Fruit fly (Drosophila melanogaster) whole organism, pupa: ENCODE measurements around the gene zuc.
A peak's percentile ranks its signal among the peaks of the same experiment; 100 is the strongest.

ENCODE experiments used
- CG10348 ChIP-seq: fragments of 200-800 bp; sonication (Bioruptor generic); IDR thresholded peaks from 2 replicates; pipeline ENCODE4 v1.3.6; 2022; ENCODE audit warnings: missing biosample characterization, missing genetic modification characterization
- CG12605 ChIP-seq: fragments of 200-800 bp; sonication (Bioruptor generic); IDR thresholded peaks from 2 replicates; pipeline ENCODE4 v1.3.6; 2022; ENCODE audit warnings: missing biosample characterization, missing genetic modification characterization
- CG13204 ChIP-seq: fragments of 200-800 bp; sonication (Bioruptor generic); optimal IDR thresholded peaks from 2 replicates; lab custom pipeline; 2018; ENCODE audit warnings: missing biosample characterization, mild to moderate bottlenecking, missing genetic modification characterization, moderate library complexity
- CG14655 ChIP-seq: fragments of 200-800 bp; sonication (Bioruptor generic); optimal IDR thresholded peaks from 3 replicates; lab custom pipeline; 2017; ENCODE audit warnings: mild to moderate bottlenecking, missing biosample characterization, missing genetic modification reagents, missing genetic modification characterization
- CG15710 ChIP-seq: fragments of 200-800 bp; sonication (Bioruptor generic); optimal IDR thresholded peaks from 2 replicates; lab custom pipeline; 2018; ENCODE audit warnings: missing biosample characterization, mild to moderate bottlenecking, missing genetic modification characterization, moderate library complexity
- CG17806 ChIP-seq: fragments of 200-800 bp; sonication (Bioruptor generic); optimal IDR thresholded peaks from 2 replicates; lab custom pipeline; 2018; ENCODE audit warnings: missing biosample characterization, mild to moderate bottlenecking, missing genetic modification characterization, moderate library complexity
- CG32121 ChIP-seq: fragments of 200-800 bp; sonication (Bioruptor generic); IDR thresholded peaks from 2 replicates; pipeline ENCODE4 v1.3.6; 2022; ENCODE audit warnings: missing biosample characterization, missing genetic modification characterization
- CG34367 ChIP-seq: fragments of 200-800 bp; sonication (Bioruptor generic); optimal IDR thresholded peaks from 2 replicates; lab custom pipeline; 2018; ENCODE audit warnings: missing biosample characterization, mild to moderate bottlenecking, missing genetic modification characterization
- CG4496 ChIP-seq: fragments of 200-800 bp; sonication (Bioruptor generic); IDR thresholded peaks from 3 replicates; pipeline ENCODE4 v1.3.6; 2022; ENCODE audit warnings: missing biosample characterization, missing genetic modification characterization
- CG8159 ChIP-seq: fragments of 200-800 bp; sonication (Bioruptor generic); optimal IDR thresholded peaks from 3 replicates; lab custom pipeline; 2018; ENCODE audit warnings: missing biosample characterization, mild to moderate bottlenecking, missing genetic modification characterization, moderate library complexity
- CG8301 ChIP-seq: fragments of 200-800 bp; sonication (Bioruptor generic); optimal IDR thresholded peaks from 2 replicates; lab custom pipeline; 2018; ENCODE audit warnings: missing biosample characterization, mild to moderate bottlenecking, missing genetic modification characterization
- CG9948 ChIP-seq: fragments of 200-800 bp; sonication (Bioruptor generic); optimal IDR thresholded peaks from 2 replicates; lab custom pipeline; 2018; ENCODE audit warnings: missing biosample characterization, mild to moderate bottlenecking, missing genetic modification characterization, moderate library complexity
- D1 ChIP-seq: fragments of 200-800 bp; sonication (Bioruptor generic); optimal IDR thresholded peaks from 2 replicates; lab custom pipeline; 2018; ENCODE audit warnings: missing biosample characterization, mild to moderate bottlenecking, missing genetic modification characterization, moderate library complexity
- EcR ChIP-seq: fragments of 200-800 bp; sonication (Bioruptor generic); optimal IDR thresholded peaks from 3 replicates; lab custom pipeline; 2019; ENCODE audit warnings: missing biosample characterization, missing genetic modification characterization, mild to moderate bottlenecking, moderate library complexity, missing genetic modification reagents
- Ets98B ChIP-seq: fragments of 200-800 bp; sonication (Bioruptor generic); IDR thresholded peaks from 2 replicates; pipeline ENCODE4 v1.3.6; 2022; ENCODE audit warnings: missing biosample characterization, missing genetic modification characterization
- Pif1A ChIP-seq: fragments of 200-800 bp; sonication (Bioruptor generic); optimal IDR thresholded peaks from 3 replicates; lab custom pipeline; 2016; ENCODE audit warnings: missing biosample characterization, missing genetic modification characterization
- Pif1B ChIP-seq: fragments of 200-800 bp; sonication (Bioruptor generic); optimal IDR thresholded peaks from 3 replicates; lab custom pipeline; 2016; ENCODE audit warnings: missing biosample characterization, missing genetic modification characterization
- Snoo ChIP-seq: fragments of 200-800 bp; sonication (Bioruptor generic); optimal IDR thresholded peaks from 3 replicates; lab custom pipeline; 2017; ENCODE audit warnings: missing biosample characterization, mild to moderate bottlenecking, missing genetic modification characterization, inconsistent platforms
- fd96Ca ChIP-seq: fragments of 200-800 bp; sonication (Bioruptor generic); IDR thresholded peaks from 3 replicates; pipeline ENCODE4 v1.3.6; 2022; ENCODE audit warnings: missing biosample characterization, missing genetic modification characterization
- gl ChIP-seq: fragments of 200-800 bp; sonication (Bioruptor generic); optimal IDR thresholded peaks from 2 replicates; lab custom pipeline; 2018; ENCODE audit warnings: missing biosample characterization, mild to moderate bottlenecking, missing genetic modification characterization

The zuc gene

DNA sequence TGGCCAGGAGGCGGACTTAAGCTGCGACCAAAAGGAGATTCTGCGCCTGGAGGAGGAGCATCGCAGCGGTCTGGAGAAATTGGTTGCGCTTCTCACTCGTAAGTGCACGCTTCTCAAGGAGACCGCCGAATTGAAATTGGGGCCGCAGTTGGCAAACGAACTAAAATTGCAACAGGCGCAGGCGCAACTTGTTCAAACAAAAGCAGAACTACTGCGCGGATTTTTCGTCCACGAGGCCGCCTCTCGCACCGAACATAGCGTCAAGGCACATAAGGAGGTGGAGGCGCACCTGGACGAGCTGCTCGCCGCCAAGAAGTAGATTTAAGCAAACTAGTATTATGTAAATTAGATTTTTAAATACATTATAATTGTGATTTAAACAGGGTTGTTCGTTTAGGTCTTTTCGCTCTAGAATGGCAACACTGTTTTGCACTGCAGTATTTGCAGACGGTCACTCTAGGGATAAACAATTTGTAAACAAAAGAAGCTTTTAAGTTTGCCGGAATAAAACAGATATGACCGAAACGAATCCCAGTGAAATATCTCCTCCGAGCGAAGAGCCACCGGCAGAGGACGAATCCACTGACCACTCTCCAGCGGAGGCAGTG lies 880 bp upstream of the zuc start, which contains the start of gene escl:
escl (plus strand) TSS at position 470 of the 608 bp plus-strand sequence.
- TF ChIP-seq Pif1A (GFP tag; lab: Kevin White, UChicago) (no peak), CG13204 (GFP tag; lab: Kevin White, UChicago) (no peak), CG17806 (tag; lab: Kevin White, UChicago) (no peak), CG8159 (no peak), D1 (tag; lab: Kevin White, UChicago) (no peak), CG9948 (no peak), CG8301 (no peak), CG12605 (GFP tag; lab: Robert Waterston, UW) (no peak), CG4496 (GFP tag; lab: Robert Waterston, UW) (no peak), CG15710 (tag; lab: Kevin White, UChicago) (no peak), Snoo (no peak), Pif1B (GFP tag; lab: Kevin White, UChicago) (no peak)

DNA sequence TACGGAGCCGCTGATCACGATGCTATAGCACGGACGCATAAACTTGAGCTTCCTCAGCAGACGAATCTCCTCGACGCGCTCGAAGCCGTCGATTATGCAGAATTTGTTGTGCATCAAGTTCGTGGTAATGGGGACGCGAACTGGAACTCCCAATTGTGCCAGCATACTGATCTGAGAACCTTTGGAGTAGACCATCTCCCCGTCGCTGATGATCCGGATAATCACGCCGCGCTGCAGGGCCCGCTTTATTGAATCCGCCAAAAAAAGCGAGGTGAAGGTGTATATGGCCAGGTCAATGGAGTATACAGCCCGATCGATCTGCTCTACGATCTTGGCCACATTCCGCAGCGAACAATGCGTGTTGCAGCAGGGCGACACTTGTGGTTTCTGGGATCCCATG lies 472 bp downstream of the zuc start:
- TF ChIP-seq CG8159 (no peak), fd96Ca (no peak), CG4496 (GFP tag; lab: Robert Waterston, UW) (0 out of 3 replicates have a peak, but pooled peaks have one; percentile 12), CG13204 (GFP tag; lab: Kevin White, UChicago) (no peak), CG14655 (no peak), CG10348 (GFP tag; lab: Robert Waterston, UW) (no peak), CG8301 (no peak)

DNA sequence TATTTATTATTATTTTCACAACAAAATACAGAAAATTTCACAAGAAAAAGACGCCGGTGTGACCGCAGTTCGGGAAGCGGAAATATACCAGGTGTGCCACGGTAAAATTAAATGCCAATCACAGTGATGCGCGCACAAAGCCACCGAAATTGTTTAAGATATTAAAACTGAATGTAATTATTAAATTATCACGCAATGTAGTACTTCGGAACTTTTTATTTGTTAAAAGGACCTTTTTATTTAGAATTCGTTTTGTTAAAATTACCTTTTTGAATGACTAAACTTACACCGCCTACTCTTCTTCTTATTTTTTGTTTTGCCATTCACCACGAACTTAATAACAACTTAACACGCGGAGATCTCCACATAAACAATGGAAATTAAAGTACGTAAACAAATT lies 1.7 kb downstream of the zuc start, which contains the start of the genes CG6686 and CG34163:
CG6686 (minus strand) TSS at position 95 of the 400 bp plus-strand sequence.
CG34163 (plus strand) TSS at position 326 of the 400 bp plus-strand sequence.
- TF ChIP-seq Ets98B (GFP tag; lab: Robert Waterston, UW): peak; percentile 14; the same call in 1 of the 2 replicates
- TF ChIP-seq D1 (tag; lab: Kevin White, UChicago): no peak

DNA sequence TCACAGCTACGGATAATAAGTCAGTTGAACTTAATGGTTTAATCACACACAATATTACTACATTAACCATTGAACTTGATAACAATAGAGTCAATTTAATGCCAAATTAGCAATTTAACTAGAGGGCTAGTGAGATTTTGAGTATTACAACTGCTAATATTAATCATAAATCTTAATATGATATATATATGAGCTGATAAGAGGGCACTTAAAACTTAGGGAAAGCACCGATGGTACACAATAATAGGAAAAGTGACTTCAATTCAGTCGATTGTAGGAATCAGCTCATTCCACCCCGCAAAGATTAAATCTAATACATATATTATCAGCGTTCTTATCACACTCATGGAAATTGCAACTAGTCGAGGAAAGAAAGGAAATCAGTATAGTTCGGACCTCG lies 8.5 kb downstream of the zuc start, which contains the start of gene CG16965:
CG16965 (plus strand) TSS at position 382 of the 400 bp plus-strand sequence.
- no peak for TF ChIP-seq CG15710 (tag; lab: Kevin White, UChicago)
- no peak for TF ChIP-seq CG12605 (GFP tag; lab: Robert Waterston, UW)
- TF ChIP-seq gl (tag; lab: Kevin White, UChicago): no peak
- TF ChIP-seq CG34367: no peak
- TF ChIP-seq fd96Ca: no peak
- no peak for TF ChIP-seq CG8159
- TF ChIP-seq CG14655: no peak
- TF ChIP-seq CG9948: no peak
- no peak for TF ChIP-seq CG10348 (GFP tag; lab: Robert Waterston, UW)

DNA sequence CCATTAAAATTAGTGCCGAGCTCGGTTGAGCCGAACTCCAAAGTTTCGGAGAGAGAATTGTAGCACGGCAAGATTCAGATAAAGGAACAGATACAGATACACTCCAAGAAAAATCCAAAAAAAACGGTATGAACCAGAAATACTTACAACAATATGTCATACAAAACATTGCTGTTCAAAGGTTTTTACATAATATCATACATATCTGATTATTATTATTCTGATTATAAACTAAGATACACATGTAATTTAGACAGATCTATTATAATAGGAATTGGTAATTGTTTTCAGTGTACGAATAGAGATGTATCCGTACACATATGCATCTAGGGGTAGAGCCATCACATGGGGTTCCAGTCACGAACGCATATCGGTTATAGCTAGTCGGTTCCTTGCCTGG lies 9.6 kb downstream of the zuc start:
- TF ChIP-seq CG8159 (peak; percentile 7), CG32121 (GFP tag; lab: Robert Waterston, UW) (no peak), CG9948 (peak; percentile 9), EcR (no peak), CG12605 (GFP tag; lab: Robert Waterston, UW) (no peak)

DNA sequence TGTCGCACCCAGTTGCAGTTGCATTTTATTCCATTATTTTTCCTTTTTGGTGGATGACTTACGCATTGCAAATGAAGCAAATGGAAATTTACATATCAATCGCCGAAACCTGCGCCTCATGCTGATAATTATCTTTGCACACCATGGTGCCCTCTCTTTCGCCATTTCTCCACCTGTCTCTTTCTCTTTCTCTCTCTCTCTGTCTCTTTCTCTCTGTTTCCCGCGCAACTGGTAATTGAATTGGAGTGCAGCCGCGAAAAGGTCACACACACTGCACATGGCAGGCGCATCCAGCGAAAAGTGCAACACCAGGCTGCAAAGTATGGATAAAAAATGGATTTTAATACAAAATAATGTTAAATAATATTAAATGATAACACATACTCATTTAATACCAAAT lies 12.0 kb downstream of the zuc start:
- TF ChIP-seq CG4496 (GFP tag; lab: Robert Waterston, UW) (0 out of 3 replicates have a peak, but pooled peaks have one; percentile 20), Snoo (no peak)

DNA sequence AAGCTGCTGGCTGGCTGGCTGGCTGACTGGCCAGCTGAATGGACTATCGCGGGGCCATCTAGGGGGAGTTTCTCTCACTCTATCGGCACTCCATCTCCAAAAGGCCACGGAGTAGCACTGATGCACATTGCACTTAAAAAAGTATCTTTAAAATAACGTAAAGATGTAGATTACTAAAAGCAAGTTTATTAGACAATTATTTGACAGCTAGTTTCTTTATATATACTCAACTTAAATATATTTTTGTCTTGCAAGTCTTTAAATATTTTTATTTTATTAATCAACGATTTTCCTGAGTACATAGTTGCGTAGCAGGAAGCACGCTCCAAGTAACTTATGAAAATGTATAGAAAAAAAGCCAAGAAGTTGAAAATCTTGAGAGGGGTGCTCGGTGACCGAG lies 12.7 kb downstream of the zuc start:
- TF ChIP-seq CG17806 (tag; lab: Kevin White, UChicago) (no peak), EcR (no peak), Pif1A (GFP tag; lab: Kevin White, UChicago) (no peak), CG14655 (peak; percentile 50), gl (tag; lab: Kevin White, UChicago) (no peak), fd96Ca (no peak), CG8301 (peak; percentile 17), CG9948 (peak; percentile 12), CG15710 (tag; lab: Kevin White, UChicago) (no peak), CG4496 (GFP tag; lab: Robert Waterston, UW) (no peak)
- TF ChIP-seq, all 21 proteins: peak for 3

DNA sequence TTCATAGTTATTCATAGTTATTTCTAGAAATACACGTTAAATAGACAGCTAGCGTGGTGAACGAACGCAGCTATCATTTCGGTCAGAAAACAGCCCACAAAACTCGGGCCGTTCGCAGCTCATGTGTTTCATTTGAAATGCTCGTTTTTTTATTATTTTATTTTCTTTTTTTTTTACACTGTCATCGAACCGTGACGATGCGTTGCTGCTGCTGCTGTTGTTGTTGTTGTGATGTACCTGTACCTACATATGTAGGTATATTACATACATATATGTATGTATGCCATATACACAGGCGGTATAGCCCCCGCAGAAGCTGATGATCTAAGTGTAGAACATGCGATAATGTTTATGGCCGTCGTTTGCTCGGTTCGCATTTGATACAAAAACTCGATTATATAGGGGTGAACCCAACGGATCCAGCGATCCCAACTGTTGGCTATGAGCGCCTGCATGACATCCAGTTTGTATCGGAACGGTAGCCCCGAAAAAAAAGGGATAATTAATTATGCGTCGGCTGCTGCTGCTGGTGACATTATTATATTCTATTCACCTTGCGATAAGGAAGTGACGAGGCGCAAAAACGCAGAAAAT lies 16.4 kb downstream of the zuc start:
- TF ChIP-seq CG4496 (GFP tag; lab: Robert Waterston, UW) (no peak), CG8159 (no peak), gl (tag; lab: Kevin White, UChicago) (no peak), D1 (tag; lab: Kevin White, UChicago) (no peak), CG32121 (GFP tag; lab: Robert Waterston, UW) (no peak), Pif1B (GFP tag; lab: Kevin White, UChicago) (no peak), Ets98B (GFP tag; lab: Robert Waterston, UW) (no peak), CG12605 (GFP tag; lab: Robert Waterston, UW) (no peak), CG14655 (no peak), EcR (no peak), CG10348 (GFP tag; lab: Robert Waterston, UW) (no peak)
